Worm (Caenorhabditis elegans) whole organism, late embryonic: ENCODE data around the gene fbxa-182.

Experiments
- ama-1 ChIP-seq: fragments of 150-350 bp; optimal IDR thresholded peaks from 2 replicates; lab custom pipeline; 2014
- elt-2 ChIP-seq: sonication (generic microtip); optimal IDR thresholded peaks from 2 replicates; lab custom pipeline; 2016; ENCODE audit warnings: missing genetic modification reagents, missing genetic modification characterization, missing compliant biosample characterization
- gmeb-2 ChIP-seq: sonication (generic microtip); optimal IDR thresholded peaks from 2 replicates; lab custom pipeline; 2016; ENCODE audit warnings: missing genetic modification characterization, inconsistent platforms, missing compliant biosample characterization
- pros-1 ChIP-seq: fragments of 150-350 bp; optimal IDR thresholded peaks from 2 replicates; lab custom pipeline; 2014; ENCODE audit warnings: missing biosample characterization, missing genetic modification reagents, missing genetic modification characterization
- sox-2 ChIP-seq: fragments of 200-800 bp; sonication (Bioruptor generic); IDR thresholded peaks from 2 replicates; pipeline ENCODE4 v1.3.6; 2022; ENCODE audit warnings: missing genetic modification reagents, missing genetic modification characterization, missing compliant biosample characterization

DNA sequence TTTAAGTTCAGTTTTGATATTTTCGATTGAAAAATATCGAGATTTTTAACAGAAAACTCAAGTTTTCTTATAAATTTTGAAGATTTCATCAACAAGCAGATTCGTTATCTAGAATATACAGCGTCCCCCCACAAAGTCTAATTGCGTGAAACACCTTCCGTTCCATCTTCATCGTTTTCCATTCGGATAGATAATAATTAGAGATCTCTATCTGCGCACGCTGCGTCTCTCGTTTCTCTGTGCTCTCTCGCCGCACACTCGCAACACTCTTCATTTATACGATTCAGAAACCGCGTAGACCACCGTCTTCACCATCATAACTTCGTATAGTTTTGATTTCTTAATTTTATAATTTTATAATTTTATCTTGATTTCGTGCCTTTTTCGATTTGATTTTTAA lies 24.2 kb upstream of the fbxa-182 start:
- TF ChIP-seq pros-1 (tag; lab: Kevin White, UChicago) (no peak), ama-1 (lab: Kevin White, UChicago) (no peak), sox-2 (GFP tag; lab: Robert Waterston, UW) (no peak), gmeb-2 (no peak), elt-2 (tag; lab: Kevin White, UChicago) (no peak)
